Fruit fly (Drosophila melanogaster) Kc167 (cell line): Measurements from ENCODE around the gene nerfin-2.

Experiments used
- Myc ChIP-seq: fragments of >200 bp; optimal IDR thresholded peaks from 2 replicates; lab custom pipeline; 2017; ENCODE audit warnings: missing external identifiers
- Sin3A ChIP-seq: fragments of >200 bp; optimal IDR thresholded peaks from 2 replicates; lab custom pipeline; 2018; ENCODE audit warnings: missing external identifiers
- h ChIP-seq: fragments of >200 bp; optimal IDR thresholded peaks from 3 replicates; lab custom pipeline; 2018; ENCODE audit warnings: missing external identifiers
- insv ChIP-seq: fragments of >200 bp; optimal IDR thresholded peaks from 3 replicates; lab custom pipeline; 2018; ENCODE audit warnings: missing external identifiers
- psq ChIP-seq: fragments of >200 bp; optimal IDR thresholded peaks from 2 replicates; lab custom pipeline; 2017; ENCODE audit warnings: missing external identifiers
- ttk ChIP-seq: sonication (Bioruptor generic); optimal IDR thresholded peaks from 2 replicates; lab custom pipeline; 2017; ENCODE audit warnings: missing external identifiers

DNA sequence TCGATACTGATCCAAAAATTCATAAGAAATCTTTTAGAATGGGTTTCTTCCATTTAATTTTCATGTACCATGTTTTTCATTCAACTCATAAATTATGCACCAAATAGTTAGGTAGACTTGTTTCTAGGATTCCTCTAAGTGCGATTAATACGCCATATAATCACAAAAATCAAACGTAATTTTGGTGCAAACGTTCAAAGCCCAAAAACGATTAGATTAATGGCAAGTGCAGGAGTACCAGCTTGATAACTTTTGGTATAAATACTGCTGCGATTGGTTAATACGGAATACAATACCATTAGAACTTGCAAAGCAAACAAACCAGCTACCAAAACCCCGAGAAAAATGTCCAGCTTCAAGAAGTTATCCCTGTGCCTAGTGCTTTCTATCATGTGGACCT is 11.0 kb upstream of the nerfin-2 start, which contains the start of gene Npc2c:
- no peak for TF ChIP-seq ttk (lab: Kevin White, UChicago)
- no peak for TF ChIP-seq h (lab: Kevin White, UChicago)
- TF ChIP-seq Myc (lab: Kevin White, UChicago): no peak
- TF ChIP-seq psq (lab: Kevin White, UChicago): no peak
- TF ChIP-seq insv (lab: Kevin White, UChicago): no peak
- TF ChIP-seq Sin3A (lab: Kevin White, UChicago): no peak
